Worm (Caenorhabditis elegans) whole organism, mixed stage, embryonic: ENCODE measurements around the gene cky-1.

Experiments used
- lin-32 ChIP-seq: fragments of 200-800 bp; sonication (Bioruptor generic); optimal IDR thresholded peaks from 2 replicates; lab custom pipeline; 2018; ENCODE audit warnings: mild to moderate bottlenecking, missing genetic modification characterization, missing compliant biosample characterization
- nhr-12 ChIP-seq: fragments of 150-350 bp; optimal IDR thresholded peaks from 2 replicates; lab custom pipeline; 2014; ENCODE audit warnings: missing biosample characterization, missing genetic modification characterization
- nhr-237 ChIP-seq: fragments of 150-350 bp; optimal IDR thresholded peaks from 2 replicates; lab custom pipeline; 2014; ENCODE audit warnings: missing biosample characterization, missing genetic modification characterization
- nhr-76 ChIP-seq: sonication (generic microtip); optimal IDR thresholded peaks from 2 replicates; lab custom pipeline; 2017; ENCODE audit warnings: missing biosample characterization, missing genetic modification characterization
- unc-39 ChIP-seq: fragments of 150-350 bp; optimal IDR thresholded peaks from 2 replicates; lab custom pipeline; 2014; ENCODE audit warnings: missing biosample characterization, missing genetic modification characterization
- ztf-11 ChIP-seq: fragments of 150-350 bp; optimal IDR thresholded peaks from 2 replicates; lab custom pipeline; 2014; ENCODE audit warnings: missing biosample characterization, missing genetic modification characterization

ce11 chrV:12780248-12780647 lies 43.7 kb downstream of the cky-1 start:
- TF ChIP-seq unc-39 (tag; lab: Kevin White, UChicago) (no peak), ztf-11 (peak; percentile 59), nhr-12 (tag; lab: Kevin White, UChicago) (no peak), nhr-76 (no peak), lin-32 (GFP tag; lab: Kevin White, UChicago) (peak; percentile 92), nhr-237 (tag; lab: Kevin White, UChicago) (no peak)
